Worm (Caenorhabditis elegans) whole organism, young adult: Measurements from ENCODE around the gene hmgr-1.

ENCODE experiments used
- B0261.1 ChIP-seq: sonication (generic microtip); optimal IDR thresholded peaks from 2 replicates; lab custom pipeline; 2016; ENCODE audit warnings: mild to moderate bottlenecking, missing genetic modification characterization, moderate library complexity, missing compliant biosample characterization
- F23B12.7 ChIP-seq: sonication (generic microtip); optimal IDR thresholded peaks from 2 replicates; lab custom pipeline; 2017; ENCODE audit warnings: missing genetic modification characterization, mild to moderate bottlenecking, missing compliant biosample characterization, antibody characterized with exemption, moderate library complexity; ENCODE audit not compliant: insufficient read depth
- F33H1.4 ChIP-seq: fragments of 200-800 bp; sonication (Bioruptor generic); IDR thresholded peaks from 2 replicates; pipeline ENCODE4 v1.3.6; 2022; ENCODE audit warnings: missing genetic modification reagents, missing genetic modification characterization, missing compliant biosample characterization
- F37B4.10 ChIP-seq: fragments of 200-800 bp; sonication (Bioruptor generic); IDR thresholded peaks from 2 replicates; pipeline ENCODE4 v1.3.6; 2022; ENCODE audit warnings: missing genetic modification characterization, missing compliant biosample characterization
- F57A8.1 ChIP-seq: fragments of 200-800 bp; sonication (Bioruptor generic); optimal IDR thresholded peaks from 2 replicates; lab custom pipeline; 2018; ENCODE audit warnings: mild to moderate bottlenecking, missing genetic modification characterization, moderate library complexity, missing compliant biosample characterization
- T07F8.4 ChIP-seq: sonication (generic microtip); optimal IDR thresholded peaks from 2 replicates; lab custom pipeline; 2016; ENCODE audit warnings: mild to moderate bottlenecking, missing genetic modification characterization, moderate library complexity, missing compliant biosample characterization
- akir-1 ChIP-seq: fragments of 200-800 bp; sonication (Bioruptor generic); optimal IDR thresholded peaks from 2 replicates; lab custom pipeline; 2018; ENCODE audit warnings: mild to moderate bottlenecking, missing genetic modification characterization, moderate library complexity, missing compliant biosample characterization
- ama-1 ChIP-seq, 3 experiments: fragments of 150-350 bp in 1 of 3; sonication (generic microtip) in 2 of 3; optimal IDR thresholded peaks; 2 replicates each; lab custom pipeline; 2014 to 2018; ENCODE audit warnings: missing biosample characterization in 2 of 3, missing genetic modification characterization in 2 of 3, missing genetic modification reagents in 2 of 3
- attf-3 ChIP-seq: fragments of 200-800 bp; sonication (Bioruptor generic); conservative IDR thresholded peaks from 2 replicates; pipeline ENCODE4 v1.3.6; 2022; ENCODE audit warnings: missing genetic modification reagents, missing genetic modification characterization, missing compliant biosample characterization
- attf-5 ChIP-seq: fragments of 200-800 bp; sonication (Bioruptor generic); optimal IDR thresholded peaks from 2 replicates; lab custom pipeline; 2018; ENCODE audit warnings: mild to moderate bottlenecking, missing genetic modification characterization, missing compliant biosample characterization
- attf-6 ChIP-seq: fragments of 200-800 bp; sonication (Bioruptor generic); IDR thresholded peaks from 2 replicates; pipeline ENCODE4 v1.3.6; 2022; ENCODE audit warnings: missing genetic modification reagents, missing genetic modification characterization, missing compliant biosample characterization
- bed-1 ChIP-seq: fragments of 200-800 bp; sonication (Bioruptor generic); IDR thresholded peaks from 2 replicates; pipeline ENCODE4 v1.3.6; 2022; ENCODE audit warnings: missing genetic modification reagents, missing genetic modification characterization, missing compliant biosample characterization
- cebp-1 ChIP-seq, 2 experiments: fragments of 200-800 bp in 1 of 2; sonication (Bioruptor generic) in 1 of 2; sonication (generic microtip) in 1 of 2; IDR thresholded peaks in 1 of 2; optimal IDR thresholded peaks in 1 of 2; 2 replicates each; pipeline versions ENCODE4 v1.3.6 to Lab custom; 2017 to 2022; ENCODE audit warnings: missing compliant biosample characterization in 2 of 2, missing genetic modification characterization in 2 of 2, mild to moderate bottlenecking in 1 of 2, missing genetic modification reagents in 1 of 2, moderate library complexity in 1 of 2
- ceh-27 ChIP-seq: fragments of 200-800 bp; sonication (Bioruptor generic); optimal IDR thresholded peaks from 2 replicates; lab custom pipeline; 2018; ENCODE audit warnings: mild to moderate bottlenecking, missing genetic modification characterization, moderate library complexity, missing compliant biosample characterization
- ceh-58 ChIP-seq: fragments of 200-800 bp; sonication (Bioruptor generic); IDR thresholded peaks from 2 replicates; pipeline ENCODE4 v1.3.6; 2022; ENCODE audit warnings: missing genetic modification characterization, missing compliant biosample characterization
- dpl-1 ChIP-seq: fragments of 150-350 bp; optimal IDR thresholded peaks from 2 replicates; lab custom pipeline; 2014; ENCODE audit warnings: missing biosample characterization, missing genetic modification reagents, missing genetic modification characterization
- egrh-3 ChIP-seq: fragments of 200-800 bp; sonication (Bioruptor generic); IDR thresholded peaks from 2 replicates; pipeline ENCODE4 v1.3.6; 2022; ENCODE audit warnings: missing genetic modification reagents, missing genetic modification characterization, missing compliant biosample characterization
- ekl-4 ChIP-seq: fragments of 200-800 bp; sonication (Bioruptor generic); IDR thresholded peaks from 2 replicates; pipeline ENCODE4 v1.3.6; 2022; ENCODE audit warnings: missing genetic modification reagents, missing genetic modification characterization, missing compliant biosample characterization
- ets-4 ChIP-seq: fragments of 200-800 bp; sonication (Bioruptor generic); optimal IDR thresholded peaks from 2 replicates; lab custom pipeline; 2018; ENCODE audit warnings: mild to moderate bottlenecking, missing genetic modification characterization, missing compliant biosample characterization
- gei-17 ChIP-seq: fragments of 200-800 bp; sonication (Bioruptor generic); optimal IDR thresholded peaks from 2 replicates; lab custom pipeline; 2018; ENCODE audit warnings: mild to moderate bottlenecking, missing genetic modification characterization, missing compliant biosample characterization
- hlh-12 ChIP-seq: sonication (generic microtip); optimal IDR thresholded peaks from 2 replicates; lab custom pipeline; 2016; ENCODE audit warnings: missing genetic modification characterization, missing compliant biosample characterization
- hlh-26 ChIP-seq: fragments of 200-800 bp; sonication (Bioruptor generic); conservative IDR thresholded peaks from 2 replicates; pipeline ENCODE4 v1.3.6; 2022; ENCODE audit warnings: missing genetic modification reagents, missing genetic modification characterization, missing compliant biosample characterization
- hsf-1 ChIP-seq: fragments of 200-800 bp; sonication (Bioruptor generic); IDR thresholded peaks from 2 replicates; pipeline ENCODE4 v1.3.6; 2022; ENCODE audit warnings: missing genetic modification reagents, missing genetic modification characterization, missing compliant biosample characterization
- lag-1 ChIP-seq: fragments of 200-800 bp; sonication (Bioruptor generic); IDR thresholded peaks from 2 replicates; pipeline ENCODE4 v1.3.6; 2022; ENCODE audit warnings: missing genetic modification reagents, missing genetic modification characterization, missing compliant biosample characterization
- lin-35 ChIP-seq, 3 experiments: fragments of 150-350 bp in 2 of 3; sonication (generic microtip) in 1 of 3; optimal IDR thresholded peaks; 2 replicates each; lab custom pipeline; 2014 to 2018; ENCODE audit warnings: missing biosample characterization in 3 of 3, missing genetic modification characterization in 3 of 3, missing genetic modification reagents in 3 of 3
- lir-1 ChIP-seq: fragments of 200-800 bp; sonication (Bioruptor generic); conservative IDR thresholded peaks from 2 replicates; pipeline ENCODE4 v1.3.6; 2022; ENCODE audit warnings: missing genetic modification reagents, missing genetic modification characterization, missing compliant biosample characterization
- madf-10 ChIP-seq: sonication (generic microtip); optimal IDR thresholded peaks from 2 replicates; lab custom pipeline; 2016; ENCODE audit warnings: mild to moderate bottlenecking, missing genetic modification characterization, missing compliant biosample characterization
- madf-3 ChIP-seq: fragments of 200-800 bp; sonication (Bioruptor generic); IDR thresholded peaks from 2 replicates; pipeline ENCODE4 v1.3.6; 2022; ENCODE audit warnings: missing genetic modification reagents, missing genetic modification characterization, missing compliant biosample characterization
- mcd-1 ChIP-seq: fragments of 200-800 bp; sonication (Bioruptor generic); IDR thresholded peaks from 2 replicates; pipeline ENCODE4 v1.3.6; 2022; ENCODE audit warnings: missing genetic modification reagents, missing genetic modification characterization, missing compliant biosample characterization
- mxl-1 ChIP-seq: sonication (generic microtip); optimal IDR thresholded peaks from 2 replicates; lab custom pipeline; 2016; ENCODE audit warnings: missing genetic modification characterization, missing compliant biosample characterization
- nfya-1 ChIP-seq: sonication (generic microtip); optimal IDR thresholded peaks from 2 replicates; lab custom pipeline; 2017; ENCODE audit warnings: antibody characterized with exemption, missing compliant biosample characterization, missing genetic modification characterization, borderline replicate concordance; ENCODE audit not compliant: insufficient read depth
- nhr-80 ChIP-seq: sonication (generic microtip); optimal IDR thresholded peaks from 2 replicates; lab custom pipeline; 2016; ENCODE audit warnings: missing genetic modification characterization, missing compliant biosample characterization
- nhr-90 ChIP-seq: sonication (generic microtip); optimal IDR thresholded peaks from 2 replicates; lab custom pipeline; 2016; ENCODE audit warnings: missing genotype, mild to moderate bottlenecking, missing genetic modification characterization, missing compliant biosample characterization
- rpc-1 ChIP-seq, 2 experiments: fragments of 150-350 bp in 1 of 2; sonication (generic microtip) in 1 of 2; optimal IDR thresholded peaks; 2 replicates each; lab custom pipeline; 2014 to 2018; ENCODE audit warnings: missing biosample characterization in 1 of 2, missing genetic modification characterization in 1 of 2, missing genetic modification reagents in 1 of 2, missing genotype in 1 of 2
- snpc-3.4 ChIP-seq: sonication (generic microtip); optimal IDR thresholded peaks from 2 replicates; lab custom pipeline; 2017; ENCODE audit warnings: missing genetic modification characterization, mild to moderate bottlenecking, missing compliant biosample characterization, antibody characterized with exemption, moderate library complexity, missing genotype, missing genetic modification reagents
- snpc-4 ChIP-seq, 5 experiments: fragments of 150-350 bp in 1 of 5; sonication (generic microtip) in 4 of 5; optimal IDR thresholded peaks; 2 replicates each; lab custom pipeline; 2014 to 2018; ENCODE audit warnings: missing genetic modification characterization in 5 of 5, missing biosample characterization in 3 of 5, antibody characterized with exemption in 2 of 5, mild to moderate bottlenecking in 2 of 5, missing compliant biosample characterization in 2 of 5, missing genotype in 2 of 5, moderate library complexity in 2 of 5, missing genetic modification reagents in 1 of 5
- somi-1 ChIP-seq: fragments of 200-800 bp; sonication (Bioruptor generic); optimal IDR thresholded peaks from 2 replicates; lab custom pipeline; 2018; ENCODE audit warnings: mild to moderate bottlenecking, missing genetic modification characterization, missing compliant biosample characterization
- tlf-1 ChIP-seq: fragments of 200-800 bp; sonication (Bioruptor generic); optimal IDR thresholded peaks from 2 replicates; lab custom pipeline; 2018; ENCODE audit warnings: mild to moderate bottlenecking, missing genetic modification characterization, missing compliant biosample characterization
- ztf-25 ChIP-seq: fragments of 200-800 bp; sonication (Bioruptor generic); IDR thresholded peaks from 2 replicates; pipeline ENCODE4 v1.3.6; 2022; ENCODE audit warnings: missing genetic modification reagents, missing genetic modification characterization, missing compliant biosample characterization
- ztf-26 ChIP-seq: sonication (generic microtip); optimal IDR thresholded peaks from 2 replicates; lab custom pipeline; 2017; ENCODE audit warnings: missing genetic modification characterization, missing compliant biosample characterization
- ztf-28 ChIP-seq: fragments of 200-800 bp; sonication (Bioruptor generic); IDR thresholded peaks from 2 replicates; pipeline ENCODE4 v1.3.6; 2022; ENCODE audit warnings: missing genetic modification reagents, missing genetic modification characterization, missing compliant biosample characterization

Gene hmgr-1

ce11 chrIII:7374681-7375271 is 15.5 kb downstream of the hmgr-1 start, which contains the start of gene mml-1 (continued):
- TF ChIP-seq bed-1 (no peak), lag-1 (GFP tag; lab: Robert Waterston, UW) (no peak), hsf-1 (GFP tag; lab: Robert Waterston, UW) (no peak), ztf-28 (GFP tag; lab: Robert Waterston, UW) (no peak), madf-3 (GFP tag; lab: Robert Waterston, UW) (no peak)

ce11 chrIII:7375434-7375833 is 16.1 kb downstream of the hmgr-1 start:
- TF ChIP-seq nhr-80 (tag; lab: Kevin White, UChicago) (peak; percentile 77), snpc-3.4 (tag; lab: Kevin White, UChicago) (no peak), ama-1 (optimal IDR thresholded peaks at IDR 0.05; lab: Kevin White, UChicago) (peak; percentile 55), ama-1 (GFP tag; optimal IDR thresholded peaks at IDR 0.05; lab: Kevin White, UChicago) (no peak)

ce11 chrIII:7376143-7376802 is 17.0 kb downstream of the hmgr-1 start:
- TF ChIP-seq nhr-90 (tag; lab: Kevin White, UChicago) (peak; percentile 20), egrh-3 (GFP tag; lab: Robert Waterston, UW) (no peak), F57A8.1 (GFP tag; lab: Kevin White, UChicago) (no peak), snpc-4 (GFP tag; optimal IDR thresholded peaks at IDR 0.05; lab: Kevin White, UChicago) (no peak), snpc-4 (tag; optimal IDR thresholded peaks at IDR 0.05; lab: Kevin White, UChicago) (peak in 3 of 4 experiments; percentile 3 to 48 (median 21)), tlf-1 (GFP tag; lab: Kevin White, UChicago) (peak; percentile 60), attf-3 (GFP tag; lab: Robert Waterston, UW) (no peak), attf-5 (peak; percentile 69), mxl-1 (tag; lab: Kevin White, UChicago) (no peak), ztf-26 (tag; lab: Kevin White, UChicago) (peak; percentile 86), ztf-25 (GFP tag; lab: Robert Waterston, UW) (no peak), F23B12.7 (tag; lab: Kevin White, UChicago) (peak; percentile 21), hlh-26 (GFP tag; lab: Robert Waterston, UW) (no peak), lir-1 (no peak), somi-1 (GFP tag; lab: Kevin White, UChicago) (peak; percentile 70), F37B4.10 (GFP tag; lab: Robert Waterston, UW) (no peak), hlh-12 (tag; lab: Kevin White, UChicago) (no peak), attf-6 (no peak), madf-10 (peak; percentile 69), ceh-58 (GFP tag; lab: Robert Waterston, UW) (no peak), mcd-1 (GFP tag; lab: Robert Waterston, UW) (peak; percentile 48; the same call in 1 of the 2 replicates), ceh-27 (no peak), T07F8.4 (tag; lab: Kevin White, UChicago) (no peak), gei-17 (GFP tag; lab: Kevin White, UChicago) (peak; percentile 49), cebp-1 (GFP tag; IDR thresholded peaks at IDR 0.05; lab: Robert Waterston, UW) (no peak), cebp-1 (tag; optimal IDR thresholded peaks at IDR 0.05; lab: Kevin White, UChicago) (peak; percentile 74), ets-4 (GFP tag; lab: Kevin White, UChicago) (peak; percentile 15), lin-35 (GFP tag; optimal IDR thresholded peaks at IDR 0.05; lab: Kevin White, UChicago) (no peak), B0261.1 (tag; lab: Kevin White, UChicago) (no peak), dpl-1 (GFP tag; lab: Kevin White, UChicago) (no peak), F33H1.4 (GFP tag; lab: Robert Waterston, UW) (0 out of 2 replicates have a peak, but pooled peaks have one; percentile 14), ekl-4 (peak; percentile 62), nfya-1 (no peak), akir-1 (GFP tag; lab: Kevin White, UChicago) (no peak), rpc-1 (optimal IDR thresholded peaks at IDR 0.05; lab: Kevin White, UChicago) (no peak), rpc-1 (tag; optimal IDR thresholded peaks at IDR 0.05; lab: Kevin White, UChicago) (no peak)
